Fruit fly (Drosophila melanogaster): ENCODE measurements around the gene CG18476.

Gene CG18476

DNA sequence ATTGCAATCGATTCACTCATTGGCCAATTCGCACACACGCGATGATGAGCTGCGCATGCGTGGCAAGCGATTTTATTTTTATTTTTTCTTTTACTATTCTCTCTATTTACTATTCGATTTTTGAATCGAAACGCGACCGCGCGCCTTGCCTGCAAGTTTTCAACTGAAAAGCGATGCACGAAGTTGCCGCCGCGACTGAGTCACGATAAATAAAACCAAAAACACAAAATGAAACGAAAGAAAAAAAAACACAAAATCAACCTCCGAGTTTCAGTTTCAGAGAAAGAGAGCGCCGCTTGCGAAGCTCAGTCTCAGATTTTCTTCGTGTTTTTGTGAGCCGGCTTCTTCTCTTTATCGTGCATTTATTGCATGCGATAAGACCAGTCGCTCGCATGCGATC is 31.1 kb downstream of the CG18476 start (continued):
- TF ChIP-seq Drgx (GFP tag; IDR thresholded peaks at IDR 0.05): 0 out of 2 replicates have a peak, but pooled peaks have one; percentile 23
- TF ChIP-seq CG2199 (GFP tag; IDR thresholded peaks at IDR 0.05): 0 out of 3 replicates have a peak, but pooled peaks have one; percentile 42
- no peak for TF ChIP-seq CG4854 (GFP tag; optimal IDR thresholded peaks at IDR 0.05)
- peak in 1 of 2 experiments; percentile 73 for TF ChIP-seq bsh (GFP tag; optimal IDR thresholded peaks at IDR 0.05)
- TF ChIP-seq Myb (GFP tag; optimal IDR thresholded peaks at IDR 0.05): no peak
- TF ChIP-seq tup (GFP tag; optimal IDR thresholded peaks at IDR 0.05): no peak

DNA sequence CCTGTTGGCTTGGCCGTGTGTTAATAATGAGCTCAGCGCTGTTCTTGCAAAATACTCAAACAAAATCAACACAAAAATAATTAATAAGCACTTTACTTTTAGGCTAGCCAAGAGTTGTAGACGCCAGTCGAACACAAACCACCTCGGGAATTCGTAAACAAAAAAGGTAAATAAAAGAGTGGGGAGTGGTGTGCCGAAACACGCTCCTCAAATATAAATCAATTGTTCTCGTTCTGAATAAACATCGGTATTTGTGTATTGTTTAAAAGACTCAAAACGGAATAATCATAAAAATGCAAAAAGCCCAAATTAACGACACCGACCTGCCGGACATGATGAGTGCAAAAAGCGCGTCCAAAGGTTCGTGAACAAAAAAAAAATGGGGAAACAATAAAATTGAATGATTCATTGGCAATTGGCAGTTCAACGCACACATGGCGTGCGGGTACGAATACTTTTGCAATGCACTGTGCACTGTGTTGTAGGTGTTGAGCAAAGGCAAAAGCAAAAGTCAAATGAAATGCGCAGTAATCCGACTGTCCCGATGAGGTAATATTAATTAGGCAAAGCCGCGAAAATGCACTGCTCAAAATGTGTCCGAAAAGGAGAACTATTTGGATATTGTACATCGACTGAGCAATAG is 37.8 kb downstream of the CG18476 start:
- TF ChIP-seq CG10543 (GFP tag; optimal IDR thresholded peaks at IDR 0.05) (peak; percentile 56), Deaf1 (tag; optimal IDR thresholded peaks at IDR 0.05) (no peak), CG1602 (GFP tag; optimal IDR thresholded peaks at IDR 0.05) (no peak), pita (GFP tag; optimal IDR thresholded peaks at IDR 0.05) (no peak), NK7.1 (GFP tag; optimal IDR thresholded peaks at IDR 0.05) (no peak), CG13424 (tag; optimal IDR thresholded peaks at IDR 0.05) (no peak), tup (GFP tag; optimal IDR thresholded peaks at IDR 0.05) (no peak), CHES-1-like (GFP tag; optimal IDR thresholded peaks at IDR 0.05) (no peak), CG8765 (GFP tag; IDR thresholded peaks at IDR 0.05) (no peak), dimm (GFP tag; IDR thresholded peaks at IDR 0.05) (no peak), CG8290 (GFP tag; optimal IDR thresholded peaks at IDR 0.05) (no peak), CG8290 (tag; optimal IDR thresholded peaks at IDR 0.05) (no peak), CG6791 (GFP tag; IDR thresholded peaks at IDR 0.05; ENCODE audit: partially characterized antibody) (no peak), CG2120 (GFP tag; optimal IDR thresholded peaks at IDR 0.05) (peak; percentile 32), CG2678 (tag; optimal IDR thresholded peaks at IDR 0.05) (peak; percentile 35), sob (GFP tag; IDR thresholded peaks at IDR 0.05) (0 out of 2 replicates have a peak, but pooled peaks have one; percentile 36), CG7556 (GFP tag; optimal IDR thresholded peaks at IDR 0.05) (no peak), hb (GFP tag; IDR thresholded peaks at IDR 0.05; ENCODE audit: partially characterized antibody) (no peak), fd64A (GFP tag; optimal IDR thresholded peaks at IDR 0.05) (no peak), Lhr (GFP tag; optimal IDR thresholded peaks at IDR 0.05) (no peak), CG17186 (GFP tag; optimal IDR thresholded peaks at IDR 0.05) (no peak), Sox102F (GFP tag; optimal IDR thresholded peaks at IDR 0.05) (no peak), CG7928 (GFP tag; optimal IDR thresholded peaks at IDR 0.05) (no peak), Ets97D (GFP tag; optimal IDR thresholded peaks at IDR 0.05) (no peak), Dad (GFP tag; optimal IDR thresholded peaks at IDR 0.05) (no peak), E2f2 (GFP tag; IDR thresholded peaks at IDR 0.05) (no peak), CG1024 (GFP tag; IDR thresholded peaks at IDR 0.05) (no peak), HLHmδ (GFP tag; optimal IDR thresholded peaks at IDR 0.05) (no peak), CG34224 (GFP tag; IDR thresholded peaks at IDR 0.05; ENCODE audit: partially characterized antibody) (no peak), exex (tag; optimal IDR thresholded peaks at IDR 0.05) (peak; percentile 8), CG14014 (GFP tag; IDR thresholded peaks at IDR 0.05) (no peak), CG10979 (tag; optimal IDR thresholded peaks at IDR 0.05) (no peak), gcm (GFP tag; optimal IDR thresholded peaks at IDR 0.05) (no peak), mirr (GFP tag; optimal IDR thresholded peaks at IDR 0.05) (peak; percentile 63), CG10565 (GFP tag; optimal IDR thresholded peaks at IDR 0.05) (no peak), CG6813 (GFP tag; optimal IDR thresholded peaks at IDR 0.05) (peak; percentile 16), br (optimal IDR thresholded peaks at IDR 0.05) (no peak), Ada2b (GFP tag; IDR thresholded peaks at IDR 0.05) (no peak), so (GFP tag; IDR thresholded peaks at IDR 0.05) (no peak), gfzf (GFP tag; optimal IDR thresholded peaks at IDR 0.05) (no peak), sens (GFP tag) (peak; percentile 38), CG9797 (GFP tag; optimal IDR thresholded peaks at IDR 0.05) (no peak), wek (GFP tag; optimal IDR thresholded peaks at IDR 0.05) (no peak), Camta (GFP tag; optimal IDR thresholded peaks at IDR 0.05) (no peak)
